Fruit fly (Drosophila melanogaster) S2 (cell line): ENCODE data around the gene CG6136.

Source experiments
- CG8478 ChIP-seq: fragments of >200 bp; optimal IDR thresholded peaks from 2 replicates; lab custom pipeline; 2018
- CTCF ChIP-seq, 2 experiments: fragments of >200 bp; optimal IDR thresholded peaks; 2 replicates each; lab custom pipeline; 2018

DNA sequence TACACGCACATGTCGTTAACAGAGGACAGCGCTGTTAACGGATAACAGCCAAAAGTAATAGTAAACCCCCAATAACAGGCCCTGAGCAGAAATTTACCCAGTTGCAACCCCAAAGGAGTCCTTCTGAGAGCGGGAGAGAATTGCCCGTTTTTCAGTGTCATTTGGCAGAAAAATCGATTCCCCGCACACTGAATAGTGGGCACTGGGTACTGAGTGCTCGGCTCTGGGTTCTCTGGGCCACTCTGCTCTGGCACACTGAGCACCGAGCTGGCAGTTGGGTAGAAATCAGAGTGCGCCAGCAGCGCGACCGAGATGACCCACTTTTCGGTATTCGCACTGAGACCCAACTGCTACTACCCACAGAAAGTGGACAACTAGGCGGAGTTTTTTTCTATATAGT is 2.4 kb upstream of the CG6136 start, which contains the start of gene Rbp:
- no peak for TF ChIP-seq CTCF (optimal IDR thresholded peaks at IDR 0.05; lab: Kevin White, UChicago)
- no peak for TF ChIP-seq CG8478 (lab: Kevin White, UChicago)
